Worm (Caenorhabditis elegans) whole organism, late embryonic: ENCODE measurements around the gene Y17G9A.2.

Experiments used
- C08G9.2 ChIP-seq: sonication (generic microtip); optimal IDR thresholded peaks from 2 replicates; lab custom pipeline; 2016; ENCODE audit warnings: mild to moderate bottlenecking, missing genetic modification characterization, moderate library complexity, missing compliant biosample characterization
- F13H6.1 ChIP-seq: sonication (generic microtip); optimal IDR thresholded peaks from 2 replicates; lab custom pipeline; 2016; ENCODE audit warnings: missing genetic modification characterization, missing compliant biosample characterization
- K09A11.1 ChIP-seq: sonication (generic microtip); optimal IDR thresholded peaks from 2 replicates; lab custom pipeline; 2017; ENCODE audit warnings: antibody characterized with exemption, mild to moderate bottlenecking, missing genetic modification characterization, missing compliant biosample characterization; ENCODE audit not compliant: insufficient read depth
- T23F11.4 ChIP-seq: fragments of 200-800 bp; sonication (Bioruptor generic); optimal IDR thresholded peaks from 2 replicates; lab custom pipeline; 2018; ENCODE audit warnings: mild to moderate bottlenecking, missing genetic modification characterization, missing compliant biosample characterization
- Y22D7AL.16 ChIP-seq: sonication (generic microtip); optimal IDR thresholded peaks from 2 replicates; lab custom pipeline; 2016; ENCODE audit warnings: missing genetic modification characterization, missing compliant biosample characterization
- ahr-1 ChIP-seq: sonication (generic microtip); optimal IDR thresholded peaks from 2 replicates; lab custom pipeline; 2016; ENCODE audit warnings: missing genetic modification characterization, missing compliant biosample characterization
- ceh-14 ChIP-seq: sonication (generic microtip); optimal IDR thresholded peaks from 2 replicates; lab custom pipeline; 2016; ENCODE audit warnings: missing genotype, missing genetic modification characterization, missing compliant biosample characterization
- ceh-18 ChIP-seq: sonication (generic microtip); optimal IDR thresholded peaks from 2 replicates; lab custom pipeline; 2016; ENCODE audit warnings: missing genetic modification characterization, missing compliant biosample characterization
- ceh-19 ChIP-seq: fragments of 200-800 bp; sonication (Bioruptor generic); optimal IDR thresholded peaks from 2 replicates; lab custom pipeline; 2018; ENCODE audit warnings: mild to moderate bottlenecking, missing genetic modification characterization, missing compliant biosample characterization
- ceh-22 ChIP-seq: sonication (generic microtip); optimal IDR thresholded peaks from 2 replicates; lab custom pipeline; 2017; ENCODE audit warnings: missing biosample characterization, missing genetic modification characterization
- ceh-31 ChIP-seq: sonication (generic microtip); optimal IDR thresholded peaks from 2 replicates; lab custom pipeline; 2016; ENCODE audit warnings: missing genetic modification characterization, missing compliant biosample characterization
- ceh-34 ChIP-seq: sonication (generic microtip); optimal IDR thresholded peaks from 2 replicates; lab custom pipeline; 2016; ENCODE audit warnings: mild to moderate bottlenecking, missing genetic modification characterization, missing compliant biosample characterization
- ceh-48 ChIP-seq: sonication (generic microtip); optimal IDR thresholded peaks from 2 replicates; lab custom pipeline; 2016; ENCODE audit warnings: missing genetic modification characterization, inconsistent platforms, missing compliant biosample characterization
- ceh-6 ChIP-seq: fragments of 200-800 bp; sonication (Bioruptor generic); optimal IDR thresholded peaks from 2 replicates; lab custom pipeline; 2018; ENCODE audit warnings: mild to moderate bottlenecking, missing genetic modification characterization, missing compliant biosample characterization
- ceh-9 ChIP-seq: sonication (generic microtip); optimal IDR thresholded peaks from 2 replicates; lab custom pipeline; 2016; ENCODE audit warnings: mild to moderate bottlenecking, missing genetic modification characterization, inconsistent platforms, missing compliant biosample characterization
- dmd-4 ChIP-seq: sonication (generic microtip); optimal IDR thresholded peaks from 2 replicates; lab custom pipeline; 2016; ENCODE audit warnings: borderline replicate concordance, missing genetic modification characterization, missing compliant biosample characterization
- elt-2 ChIP-seq: sonication (generic microtip); optimal IDR thresholded peaks from 2 replicates; lab custom pipeline; 2016; ENCODE audit warnings: missing genetic modification reagents, missing genetic modification characterization, missing compliant biosample characterization
- elt-4 ChIP-seq: sonication (generic microtip); optimal IDR thresholded peaks from 2 replicates; lab custom pipeline; 2016; ENCODE audit warnings: missing genetic modification characterization, missing compliant biosample characterization
- hlh-13 ChIP-seq: fragments of 200-800 bp; sonication (Bioruptor generic); optimal IDR thresholded peaks from 2 replicates; lab custom pipeline; 2018; ENCODE audit warnings: mild to moderate bottlenecking, missing genetic modification characterization, missing compliant biosample characterization
- hlh-30 ChIP-seq: sonication (generic microtip); optimal IDR thresholded peaks from 2 replicates; lab custom pipeline; 2017; ENCODE audit warnings: antibody characterized with exemption, missing genetic modification characterization, missing compliant biosample characterization; ENCODE audit not compliant: insufficient read depth
- lim-6 ChIP-seq: sonication (generic microtip); optimal IDR thresholded peaks from 2 replicates; lab custom pipeline; 2016; ENCODE audit warnings: missing genetic modification characterization, missing compliant biosample characterization
- mec-3 ChIP-seq: sonication (generic microtip); optimal IDR thresholded peaks from 2 replicates; lab custom pipeline; 2016; ENCODE audit warnings: borderline replicate concordance, missing genetic modification characterization, missing compliant biosample characterization
- nfya-1 ChIP-seq: sonication (generic microtip); optimal IDR thresholded peaks from 2 replicates; lab custom pipeline; 2017; ENCODE audit warnings: missing genetic modification characterization, mild to moderate bottlenecking, missing compliant biosample characterization, antibody characterized with exemption, moderate library complexity
- nhr-232 ChIP-seq: sonication (generic microtip); optimal IDR thresholded peaks from 2 replicates; lab custom pipeline; 2016; ENCODE audit warnings: missing genetic modification characterization, missing compliant biosample characterization
- npax-4 ChIP-seq: sonication (generic microtip); optimal IDR thresholded peaks from 2 replicates; lab custom pipeline; 2016; ENCODE audit warnings: missing genetic modification characterization, missing compliant biosample characterization
- pax-1 ChIP-seq: fragments of 150-350 bp; optimal IDR thresholded peaks from 2 replicates; lab custom pipeline; 2014; ENCODE audit warnings: missing biosample characterization, missing genetic modification characterization
- pha-2 ChIP-seq: sonication (generic microtip); optimal IDR thresholded peaks from 2 replicates; lab custom pipeline; 2017; ENCODE audit warnings: mild to moderate bottlenecking, missing genetic modification characterization, missing compliant biosample characterization
- pqm-1 ChIP-seq: sonication (generic microtip); optimal IDR thresholded peaks from 2 replicates; lab custom pipeline; 2016; ENCODE audit warnings: missing genetic modification characterization, missing compliant biosample characterization
- ref-2 ChIP-seq: sonication (generic microtip); optimal IDR thresholded peaks from 2 replicates; lab custom pipeline; 2016; ENCODE audit warnings: missing genetic modification characterization, missing compliant biosample characterization
- rnt-1 ChIP-seq: sonication (generic microtip); optimal IDR thresholded peaks from 2 replicates; lab custom pipeline; 2016; ENCODE audit warnings: missing genetic modification characterization, missing compliant biosample characterization
- sdc-2 ChIP-seq: sonication (generic microtip); optimal IDR thresholded peaks from 2 replicates; lab custom pipeline; 2016; ENCODE audit warnings: missing genotype, missing genetic modification characterization, missing compliant biosample characterization
- sox-4 ChIP-seq: sonication (generic microtip); optimal IDR thresholded peaks from 2 replicates; lab custom pipeline; 2017; ENCODE audit warnings: mild to moderate bottlenecking, missing genetic modification characterization, inconsistent platforms, missing compliant biosample characterization
- tbx-2 ChIP-seq: sonication (generic microtip); optimal IDR thresholded peaks from 2 replicates; lab custom pipeline; 2016; ENCODE audit warnings: missing genetic modification characterization, missing compliant biosample characterization
- tbx-7 ChIP-seq: sonication (generic microtip); optimal IDR thresholded peaks from 2 replicates; lab custom pipeline; 2016; ENCODE audit warnings: missing genotype, missing genetic modification characterization, missing compliant biosample characterization
- ttx-3 ChIP-seq: sonication (generic microtip); optimal IDR thresholded peaks from 2 replicates; lab custom pipeline; 2016; ENCODE audit warnings: missing genetic modification reagents, missing genetic modification characterization, missing compliant biosample characterization
- unc-3 ChIP-seq, 2 experiments: fragments of 200-800 bp in 1 of 2; sonication (Bioruptor generic) in 1 of 2; sonication (generic microtip) in 1 of 2; conservative IDR thresholded peaks in 1 of 2; optimal IDR thresholded peaks in 1 of 2; 2 replicates each; pipeline versions ENCODE4 v1.3.6 to Lab custom; 2016 to 2022; ENCODE audit warnings: missing compliant biosample characterization in 2 of 2, missing genetic modification characterization in 2 of 2, missing genetic modification reagents in 1 of 2
- unc-42 ChIP-seq: sonication (generic microtip); optimal IDR thresholded peaks from 2 replicates; lab custom pipeline; 2016; ENCODE audit warnings: missing genotype, missing genetic modification characterization, missing compliant biosample characterization
- unc-55 ChIP-seq: sonication (generic microtip); optimal IDR thresholded peaks from 2 replicates; lab custom pipeline; 2017; ENCODE audit warnings: missing biosample characterization, missing genetic modification reagents, missing genetic modification characterization
- zip-5 ChIP-seq: sonication (generic microtip); optimal IDR thresholded peaks from 2 replicates; lab custom pipeline; 2016; ENCODE audit warnings: missing genetic modification characterization, missing compliant biosample characterization
- ztf-16 ChIP-seq: sonication (generic microtip); optimal IDR thresholded peaks from 2 replicates; lab custom pipeline; 2017; ENCODE audit warnings: missing genetic modification characterization, missing compliant biosample characterization

Y17G9A.2 gene

DNA sequence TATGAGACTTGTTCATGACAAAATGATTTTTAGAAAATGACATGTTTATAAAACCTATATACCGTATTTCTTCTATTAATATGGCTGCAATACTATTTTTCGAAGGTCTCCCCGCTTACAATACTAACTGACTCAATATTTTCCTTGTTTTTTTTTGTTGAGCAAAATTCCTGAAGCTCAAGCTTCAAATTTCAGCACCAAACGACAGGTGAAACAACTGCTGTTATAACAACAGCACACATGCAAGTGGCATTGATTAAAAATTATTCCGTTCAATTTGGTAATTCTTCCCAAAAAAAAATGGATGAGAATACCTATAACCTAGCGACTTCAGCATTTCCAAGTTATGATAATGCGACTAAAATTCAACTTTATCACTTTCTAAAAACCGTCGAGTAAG, 41.9 kb downstream of the Y17G9A.2 start, which contains the start of gene srw-94:
Gene srw-94 (plus strand): TSS at position 301 of the 400 bp plus-strand sequence.
- TF ChIP-seq npax-4 (tag; lab: Kevin White, UChicago) (no peak), elt-4 (no peak), ceh-18 (no peak), sdc-2 (tag; lab: Kevin White, UChicago) (no peak), dmd-4 (no peak), ceh-6 (no peak), F13H6.1 (tag; lab: Kevin White, UChicago) (no peak), elt-2 (no peak), ztf-16 (no peak)

DNA sequence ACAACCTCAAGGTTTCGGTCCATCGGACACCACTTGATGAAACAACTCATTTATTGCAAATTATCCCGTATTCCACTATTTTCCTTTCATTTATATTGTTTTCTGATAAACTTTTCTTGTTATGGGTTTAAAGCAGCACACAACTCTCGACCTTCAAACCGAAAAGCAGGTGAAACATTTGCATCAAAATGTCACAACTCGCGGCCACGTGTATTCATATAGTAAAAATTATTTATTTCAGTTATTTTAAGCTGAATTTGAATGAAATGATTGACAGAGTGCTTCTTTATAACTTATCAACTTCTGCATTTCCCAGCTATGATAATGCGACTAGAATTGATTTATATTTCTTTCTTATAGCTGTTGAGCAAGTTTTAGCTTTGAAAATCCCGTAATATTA, 44.2 kb downstream of the Y17G9A.2 start, which contains the start of gene srw-95:
Gene srw-95 (plus strand): TSS at position 213 of the 400 bp plus-strand sequence.
- TF ChIP-seq npax-4 (tag; lab: Kevin White, UChicago) (no peak), ceh-18 (no peak), sox-4 (no peak), nhr-232 (no peak), hlh-13 (GFP tag; lab: Kevin White, UChicago) (no peak), ref-2 (tag; lab: Kevin White, UChicago) (no peak), ceh-19 (GFP tag; lab: Kevin White, UChicago) (no peak), lim-6 (tag; lab: Kevin White, UChicago) (no peak), unc-55 (no peak), unc-3 (GFP tag; conservative IDR thresholded peaks at IDR 0.05; lab: Robert Waterston, UW) (no peak), unc-3 (tag; optimal IDR thresholded peaks at IDR 0.05; lab: Kevin White, UChicago) (no peak), hlh-30 (tag; lab: Kevin White, UChicago) (no peak), rnt-1 (tag; lab: Kevin White, UChicago) (no peak), C08G9.2 (tag; lab: Kevin White, UChicago) (no peak), T23F11.4 (GFP tag; lab: Kevin White, UChicago) (no peak), pqm-1 (tag; lab: Kevin White, UChicago) (no peak), pax-1 (tag; lab: Kevin White, UChicago) (no peak), K09A11.1 (tag; lab: Kevin White, UChicago) (no peak), ahr-1 (tag; lab: Kevin White, UChicago) (no peak), pha-2 (no peak)

DNA sequence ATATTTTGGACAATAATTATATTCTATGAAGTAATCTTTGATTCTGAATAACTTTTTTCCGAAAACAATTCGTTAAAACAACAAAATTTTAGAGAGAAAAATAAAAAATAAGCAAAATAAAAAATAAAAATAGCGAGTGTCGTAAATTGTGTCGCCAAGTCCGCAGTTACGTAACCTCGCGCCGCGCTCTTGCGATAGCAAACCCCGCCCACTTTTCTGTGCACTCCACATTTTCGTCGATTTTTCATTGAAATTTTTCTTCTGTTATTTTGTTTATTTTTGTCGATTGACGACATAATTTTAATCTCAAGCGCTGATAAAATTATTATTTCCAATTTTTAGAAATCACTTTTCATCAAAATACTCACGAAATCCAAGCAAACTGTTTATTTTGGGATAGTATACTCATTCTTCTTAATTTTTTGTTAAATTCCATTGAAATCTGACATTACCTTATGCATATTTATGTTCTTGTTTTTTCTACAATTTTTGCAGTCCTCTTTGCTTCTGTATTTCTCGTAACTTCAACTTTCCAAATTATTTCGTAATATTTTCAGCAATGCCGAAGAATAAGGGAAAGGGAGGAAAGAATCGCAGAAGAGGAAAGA, 45.6 kb downstream of the Y17G9A.2 start, which contains the start of gene eif-1.A:
Gene eif-1.A (plus strand): TSS at position 558 of the 608 bp plus-strand sequence.
- TF ChIP-seq tbx-7 (tag; lab: Kevin White, UChicago) (no peak), ceh-9 (no peak), tbx-2 (tag; lab: Kevin White, UChicago) (peak; percentile 23), Y22D7AL.16 (no peak), ttx-3 (tag; lab: Kevin White, UChicago) (no peak), ceh-22 (no peak), elt-2 (peak; percentile 68), elt-4 (no peak), ceh-31 (tag; lab: Kevin White, UChicago) (peak; percentile 37), dmd-4 (no peak), ceh-14 (tag; lab: Kevin White, UChicago) (peak; percentile 31), mec-3 (no peak), K09A11.1 (tag; lab: Kevin White, UChicago) (peak; percentile 26), ceh-48 (no peak), ceh-34 (tag; lab: Kevin White, UChicago) (peak; percentile 20), unc-42 (tag; lab: Kevin White, UChicago) (peak; percentile 7), rnt-1 (tag; lab: Kevin White, UChicago) (no peak), zip-5 (tag; lab: Kevin White, UChicago) (no peak), nfya-1 (tag; lab: Kevin White, UChicago) (peak; percentile 59), ceh-18 (peak; percentile 25)
